Worm (Caenorhabditis elegans) whole organism, L4/young adult: ENCODE data around the gene qdpr-1.
"Not testable (repeated sequence)": the region's sequence is repeated elsewhere in the genome, so short reads cannot be mapped to it uniquely, and the experiment has no call there.

Experiments used
- W03F9.2 ChIP-seq: fragments of 150-350 bp; optimal IDR thresholded peaks from 2 replicates; lab custom pipeline; 2014; ENCODE audit warnings: missing biosample characterization, missing genetic modification characterization
- dao-5 ChIP-seq: sonication (generic microtip); optimal IDR thresholded peaks from 2 replicates; lab custom pipeline; 2016; ENCODE audit warnings: missing genotype, missing genetic modification characterization, moderate library complexity, missing compliant biosample characterization
- him-1 ChIP-seq: sonication (generic microtip); optimal IDR thresholded peaks from 2 replicates; lab custom pipeline; 2016; ENCODE audit warnings: missing genotype, missing genetic modification reagents, missing genetic modification characterization, missing compliant biosample characterization

Gene qdpr-1

ce11 chrIII:13381684-13382083 lies 12.0 kb upstream of the qdpr-1 start:
- TF ChIP-seq dao-5 (tag; lab: Kevin White, UChicago), result no peak

- TF ChIP-seq him-1 (tag; lab: Kevin White, UChicago), result no peak
- TF ChIP-seq dao-5 (tag; lab: Kevin White, UChicago), result no peak
- no peak for TF ChIP-seq W03F9.2 (tag; lab: Kevin White, UChicago)
These were observed 10.6 kb upstream of the qdpr-1 start for ce11 chrIII:13383159-13383558.

ce11 chrIII:13385850-13386249 lies 7.9 kb upstream of the qdpr-1 start, which contains the start of gene T03F6.4:
TSS of gene T03F6.4 (plus strand) at chrIII:13386150.
- no peak for TF ChIP-seq him-1 (tag; lab: Kevin White, UChicago)
- no peak for TF ChIP-seq W03F9.2 (tag; lab: Kevin White, UChicago)

ce11 chrIII:13388621-13389020 lies 5.1 kb upstream of the qdpr-1 start:
- TF ChIP-seq him-1 (tag; lab: Kevin White, UChicago) (no peak), W03F9.2 (tag; lab: Kevin White, UChicago) (no peak), dao-5 (tag; lab: Kevin White, UChicago) (no peak)

- TF ChIP-seq dao-5 (tag; lab: Kevin White, UChicago) (no peak), W03F9.2 (tag; lab: Kevin White, UChicago) (no peak), him-1 (tag; lab: Kevin White, UChicago) (no peak)
These were observed 4.6 kb upstream of the qdpr-1 start, which contains the start of gene T03F6.3 for ce11 chrIII:13389078-13389477. TSS of gene T03F6.3 (plus strand) at chrIII:13389395.

- TF ChIP-seq W03F9.2 (tag; lab: Kevin White, UChicago), result no peak
- no peak for TF ChIP-seq dao-5 (tag; lab: Kevin White, UChicago)
- TF ChIP-seq him-1 (tag; lab: Kevin White, UChicago), result no peak
These were observed 2.9 kb upstream of the qdpr-1 start for ce11 chrIII:13390789-13391188.

ce11 chrIII:13393239-13393638 lies 471 bp upstream of the qdpr-1 start, which contains the start of gene dnj-17:
TSS of gene dnj-17 (minus strand) at chrIII:13393339.
- TF ChIP-seq dao-5 (tag; lab: Kevin White, UChicago) (no peak), W03F9.2 (tag; lab: Kevin White, UChicago) (no peak), him-1 (tag; lab: Kevin White, UChicago) (no peak)

ce11 chrIII:13395262-13395661 lies 1.6 kb downstream of the qdpr-1 start, which contains the start of gene F11F1.1:
TSS of gene F11F1.1 (plus strand) at chrIII:13395562.
- TF ChIP-seq dao-5 (tag; lab: Kevin White, UChicago) (no peak), him-1 (tag; lab: Kevin White, UChicago) (no peak), W03F9.2 (tag; lab: Kevin White, UChicago) (no peak)

- TF ChIP-seq him-1, W03F9.2, dao-5 (tag; lab: Kevin White, UChicago): not testable (repeated sequence)
These were observed 8.1 kb downstream of the qdpr-1 start, which contains the start of the genes srlf-9 and srlf-10 for ce11 chrIII:13401673-13402258. TSS of gene srlf-9 (minus strand) at chrIII:13401773. TSS of gene srlf-10 (plus strand) at chrIII:13402208.

ce11 chrIII:13402934-13403333 lies 9.2 kb downstream of the qdpr-1 start, which contains the start of gene mig-18:
TSS of gene mig-18 (plus strand) at chrIII:13403234.
- no peak for TF ChIP-seq him-1 (tag; lab: Kevin White, UChicago)
- no peak for TF ChIP-seq W03F9.2 (tag; lab: Kevin White, UChicago)
- no peak for TF ChIP-seq dao-5 (tag; lab: Kevin White, UChicago)

ce11 chrIII:13404418-13404817 lies 10.7 kb downstream of the qdpr-1 start, which contains the start of gene ttr-52:
TSS of gene ttr-52 (plus strand) at chrIII:13404718.
- TF ChIP-seq dao-5 (tag; lab: Kevin White, UChicago), result no peak
- TF ChIP-seq him-1 (tag; lab: Kevin White, UChicago), result no peak
- TF ChIP-seq W03F9.2 (tag; lab: Kevin White, UChicago), result no peak

ce11 chrIII:13405504-13405903 lies 11.8 kb downstream of the qdpr-1 start, which contains the start of gene nas-1:
TSS of gene nas-1 (plus strand) at chrIII:13405804.
- TF ChIP-seq dao-5 (tag; lab: Kevin White, UChicago) (no peak), W03F9.2 (tag; lab: Kevin White, UChicago) (no peak), him-1 (tag; lab: Kevin White, UChicago) (no peak)

ce11 chrIII:13409498-13409897 lies 15.8 kb downstream of the qdpr-1 start, which contains the start of gene myo-6:
TSS of gene myo-6 (plus strand) at chrIII:13409798.
- TF ChIP-seq him-1 (tag; lab: Kevin White, UChicago) (no peak), W03F9.2 (tag; lab: Kevin White, UChicago) (no peak), dao-5 (tag; lab: Kevin White, UChicago) (no peak)

ce11 chrIII:13411202-13411601 lies 17.5 kb downstream of the qdpr-1 start:
- TF ChIP-seq W03F9.2 (tag; lab: Kevin White, UChicago) (no peak), him-1 (tag; lab: Kevin White, UChicago) (no peak), dao-5 (tag; lab: Kevin White, UChicago) (no peak)
